Fruit fly (Drosophila melanogaster): ENCODE measurements around the gene CG1113.

CG1113 gene

dm6 chr3R:5298599-5299307 lies 45.8 kb downstream of the CG1113 start:
- TF ChIP-seq CG32772 (GFP tag; IDR thresholded peaks at IDR 0.05) (peak; percentile 83), CG6791 (GFP tag; IDR thresholded peaks at IDR 0.05; ENCODE audit: partially characterized antibody) (peak; percentile 77), insv (GFP tag; optimal IDR thresholded peaks at IDR 0.05) (peak in 1 of 2 experiments; percentile 33), pnt (GFP tag; optimal IDR thresholded peaks at IDR 0.05) (peak; percentile 65), dpn (GFP tag; optimal IDR thresholded peaks at IDR 0.05) (peak; percentile 66 to 70), stc (GFP tag; IDR thresholded peaks at IDR 0.05) (no peak), CG5245 (GFP tag; optimal IDR thresholded peaks at IDR 0.05) (peak; percentile 69), tna (GFP tag; IDR thresholded peaks at IDR 0.05; ENCODE audit: partially characterized antibody) (no peak), CG12659 (GFP tag; optimal IDR thresholded peaks at IDR 0.05) (peak; percentile 57), CG14710 (tag; optimal IDR thresholded peaks at IDR 0.05) (peak; percentile 44), CG12769 (tag; optimal IDR thresholded peaks at IDR 0.05) (peak; percentile 18), CG11560 (tag; IDR thresholded peaks at IDR 0.05) (peak; percentile 45; the same call in 1 of the 3 replicates), unpg (GFP tag; optimal IDR thresholded peaks at IDR 0.05) (peak; percentile 38), CG6813 (GFP tag; optimal IDR thresholded peaks at IDR 0.05) (no peak), Sox102F (GFP tag; optimal IDR thresholded peaks at IDR 0.05) (peak; percentile 60), CG17186 (GFP tag; optimal IDR thresholded peaks at IDR 0.05) (peak; percentile 48), CG7839 (tag; optimal IDR thresholded peaks at IDR 0.05) (peak; percentile 56), nom (GFP tag; optimal IDR thresholded peaks at IDR 0.05) (no peak), cwo (GFP tag; optimal IDR thresholded peaks at IDR 0.05) (no peak), sug (tag; optimal IDR thresholded peaks at IDR 0.05) (peak; percentile 70), Sry-δ (GFP tag; optimal IDR thresholded peaks at IDR 0.05) (peak; percentile 27), dysf (GFP tag; IDR thresholded peaks at IDR 0.05) (peak; percentile 56; the same call in 2 of the 3 replicates), Antp (GFP tag; optimal IDR thresholded peaks at IDR 0.05) (peak; percentile 37), YL-1 (GFP tag; optimal IDR thresholded peaks at IDR 0.05) (no peak), sr (GFP tag; IDR thresholded peaks at IDR 0.05) (no peak), slou (GFP tag; optimal IDR thresholded peaks at IDR 0.05) (peak; percentile 5), ac (GFP tag; optimal IDR thresholded peaks at IDR 0.05) (no peak), disco-r (GFP tag; optimal IDR thresholded peaks at IDR 0.05) (peak; percentile 45), otp (GFP tag; IDR thresholded peaks at IDR 0.05) (peak; percentile 65; the same call in 1 of the 3 replicates), Gsc (GFP tag; IDR thresholded peaks at IDR 0.05) (no peak), CG18011 (GFP tag; optimal IDR thresholded peaks at IDR 0.05) (no peak), CG7357 (GFP tag; IDR thresholded peaks at IDR 0.05) (0 out of 3 replicates have a peak, but pooled peaks have one; percentile 6), pita (GFP tag; optimal IDR thresholded peaks at IDR 0.05) (peak; percentile 49), sisA (GFP tag; IDR thresholded peaks at IDR 0.05) (peak; percentile 82), CG11504 (tag; optimal IDR thresholded peaks at IDR 0.05) (peak; percentile 65), CG11456 (GFP tag; IDR thresholded peaks at IDR 0.05) (peak; percentile 90), crc (GFP tag; optimal IDR thresholded peaks at IDR 0.05) (peak; percentile 31), Optix (GFP tag; IDR thresholded peaks at IDR 0.05) (0 out of 3 replicates have a peak, but pooled peaks have one; percentile 47), Dp (GFP tag; optimal IDR thresholded peaks at IDR 0.05) (peak; percentile 64), ewg (GFP tag; optimal IDR thresholded peaks at IDR 0.05) (peak; percentile 29), CG13424 (tag; optimal IDR thresholded peaks at IDR 0.05) (peak; percentile 41), bsh (GFP tag; optimal IDR thresholded peaks at IDR 0.05) (peak in 1 of 2 experiments; percentile 39), CkIIα-i1 (GFP tag; IDR thresholded peaks at IDR 0.05) (no peak), D (optimal IDR thresholded peaks at IDR 0.05) (no peak), D (GFP tag; optimal IDR thresholded peaks at IDR 0.05) (no peak), CG18262 (tag; optimal IDR thresholded peaks at IDR 0.05) (peak; percentile 28), CG30403 (GFP tag; optimal IDR thresholded peaks at IDR 0.05) (peak; percentile 61), MTF-1 (GFP tag; optimal IDR thresholded peaks at IDR 0.05; ENCODE audit: borderline replicate concordance) (peak; percentile 13)

Data from whole organism, embryonic.